Fruit fly (Drosophila melanogaster): ENCODE results near the gene CG42779.

The CG42779 gene

dm6 chr3R:17085029-17085807 is 36.2 kb upstream of the CG42779 start, which contains the start of gene GckIII (continued):
- TF ChIP-seq tgo (GFP tag; IDR thresholded peaks at IDR 0.05) (no peak), abd-A (tag; optimal IDR thresholded peaks at IDR 0.05) (no peak), Hmx (GFP tag; optimal IDR thresholded peaks at IDR 0.05) (no peak), phol (tag; optimal IDR thresholded peaks at IDR 0.05) (peak; percentile 19), CG1233 (GFP tag; optimal IDR thresholded peaks at IDR 0.05) (no peak), so (GFP tag; IDR thresholded peaks at IDR 0.05) (no peak), CG15073 (GFP tag; optimal IDR thresholded peaks at IDR 0.05) (no peak), CG6854 (GFP tag; optimal IDR thresholded peaks at IDR 0.05) (no peak), HLH4C (GFP tag; IDR thresholded peaks at IDR 0.05; ENCODE audit: partially characterized antibody) (peak; percentile 82), rib (GFP tag; IDR thresholded peaks at IDR 0.05) (no peak), CG43689 (GFP tag; IDR thresholded peaks at IDR 0.05) (no peak), zfh2 (GFP tag; optimal IDR thresholded peaks at IDR 0.05) (no peak), tll (GFP tag; optimal IDR thresholded peaks at IDR 0.05) (no peak), HmgD (GFP tag; optimal IDR thresholded peaks at IDR 0.05) (no peak), CG14965 (GFP tag; optimal IDR thresholded peaks at IDR 0.05; ENCODE audit: borderline replicate concordance) (no peak), CG34224 (GFP tag; IDR thresholded peaks at IDR 0.05; ENCODE audit: partially characterized antibody) (peak; percentile 93), eyg (GFP tag; optimal IDR thresholded peaks at IDR 0.05) (no peak), CG18599 (GFP tag; optimal IDR thresholded peaks at IDR 0.05) (no peak), CG2875 (GFP tag; optimal IDR thresholded peaks at IDR 0.05) (no peak), CG1832 (GFP tag; optimal IDR thresholded peaks at IDR 0.05) (no peak), Med (GFP tag) (peak; percentile 54), chm (GFP tag; IDR thresholded peaks at IDR 0.05) (no peak), CG13775 (GFP tag; optimal IDR thresholded peaks at IDR 0.05) (no peak), bigmax (GFP tag; optimal IDR thresholded peaks at IDR 0.05) (no peak), maf-S (GFP tag; optimal IDR thresholded peaks at IDR 0.05) (no peak), NC2α (GFP tag; optimal IDR thresholded peaks at IDR 0.05) (no peak), CkIIα-i1 (GFP tag; IDR thresholded peaks at IDR 0.05) (no peak), Sry-δ (GFP tag; optimal IDR thresholded peaks at IDR 0.05) (peak; percentile 50), fu2 (GFP tag; optimal IDR thresholded peaks at IDR 0.05) (no peak), Ssrp (tag; optimal IDR thresholded peaks at IDR 0.05) (no peak), Sin3A (optimal IDR thresholded peaks at IDR 0.05) (no peak), CG18262 (tag; optimal IDR thresholded peaks at IDR 0.05) (peak; percentile 19), slou (GFP tag; optimal IDR thresholded peaks at IDR 0.05) (no peak), vnd (GFP tag; IDR thresholded peaks at IDR 0.05; ENCODE audit: partially characterized antibody) (peak; percentile 66), dmrt11E (tag; optimal IDR thresholded peaks at IDR 0.05) (no peak), mam (GFP tag; optimal IDR thresholded peaks at IDR 0.05) (no peak), CG4404 (GFP tag; IDR thresholded peaks at IDR 0.05) (no peak), CG10565 (GFP tag; optimal IDR thresholded peaks at IDR 0.05) (no peak), Doc3 (GFP tag; IDR thresholded peaks at IDR 0.05; ENCODE audit: partially characterized antibody) (peak; percentile 86), dati (GFP tag; IDR thresholded peaks at IDR 0.05) (no peak), cg (GFP tag; optimal IDR thresholded peaks at IDR 0.05) (no peak), CG4730 (GFP tag; IDR thresholded peaks at IDR 0.05) (no peak), hbn (GFP tag; IDR thresholded peaks at IDR 0.05; ENCODE audit: partially characterized antibody) (peak; percentile 52), CG2678 (tag; optimal IDR thresholded peaks at IDR 0.05) (no peak), CG5245 (GFP tag; optimal IDR thresholded peaks at IDR 0.05) (no peak), sens (GFP tag) (peak; percentile 82), Hsf (GFP tag; optimal IDR thresholded peaks at IDR 0.05) (no peak), exex (tag; optimal IDR thresholded peaks at IDR 0.05) (no peak), knrl (GFP tag; IDR thresholded peaks at IDR 0.05; ENCODE audit: partially characterized antibody) (peak; percentile 72; the same call in 2 of the 3 replicates), mld (GFP tag; IDR thresholded peaks at IDR 0.05; ENCODE audit: partially characterized antibody) (peak; percentile 87)

Measured in whole organism, embryonic.